Worm (Caenorhabditis elegans) whole organism, L4/young adult: Measurements from ENCODE around the gene xol-1.

ENCODE experiments used
- W03F9.2 ChIP-seq: fragments of 150-350 bp; optimal IDR thresholded peaks from 2 replicates; lab custom pipeline; 2014; ENCODE audit warnings: missing biosample characterization, missing genetic modification characterization
- dao-5 ChIP-seq: sonication (generic microtip); optimal IDR thresholded peaks from 2 replicates; lab custom pipeline; 2016; ENCODE audit warnings: missing genotype, missing genetic modification characterization, moderate library complexity, missing compliant biosample characterization
- him-1 ChIP-seq: sonication (generic microtip); optimal IDR thresholded peaks from 2 replicates; lab custom pipeline; 2016; ENCODE audit warnings: missing genotype, missing genetic modification reagents, missing genetic modification characterization, missing compliant biosample characterization

- no peak for TF ChIP-seq him-1 (tag; lab: Kevin White, UChicago)
- no peak for TF ChIP-seq W03F9.2 (tag; lab: Kevin White, UChicago)
- TF ChIP-seq dao-5 (tag; lab: Kevin White, UChicago): no peak
Measured at ce11 chrX:8027509-8027908, 13.6 kb upstream of the xol-1 start.
